Worm (Caenorhabditis elegans) whole organism, L1 larva: ENCODE data around the gene smf-1.

Experiments
- C04F5.9 ChIP-seq: sonication (generic microtip); optimal IDR thresholded peaks from 2 replicates; lab custom pipeline; 2016; ENCODE audit warnings: missing genetic modification characterization, missing compliant biosample characterization
- C34B4.2 ChIP-seq: sonication (generic microtip); optimal IDR thresholded peaks from 2 replicates; lab custom pipeline; 2017; ENCODE audit warnings: mild to moderate bottlenecking, missing genetic modification characterization, missing compliant biosample characterization
- aha-1 ChIP-seq: fragments of 150-350 bp; optimal IDR thresholded peaks from 2 replicates; lab custom pipeline; 2014; ENCODE audit warnings: missing biosample characterization, missing genetic modification characterization
- blmp-1 ChIP-seq: fragments of 150-350 bp; optimal IDR thresholded peaks from 2 replicates; lab custom pipeline; 2014; ENCODE audit warnings: missing biosample characterization, missing genetic modification characterization
- ceh-8 ChIP-seq: fragments of 200-800 bp; sonication (Bioruptor generic); optimal IDR thresholded peaks from 2 replicates; lab custom pipeline; 2018; ENCODE audit warnings: mild to moderate bottlenecking, missing genetic modification characterization, moderate library complexity, missing compliant biosample characterization
- ceh-88 ChIP-seq: fragments of 200-800 bp; sonication (Bioruptor generic); IDR thresholded peaks from 2 replicates; pipeline ENCODE4 v1.3.6; 2022; ENCODE audit warnings: missing genetic modification characterization, missing compliant biosample characterization
- ces-1 ChIP-seq: fragments of 150-350 bp; optimal IDR thresholded peaks from 2 replicates; lab custom pipeline; 2014; ENCODE audit warnings: missing biosample characterization, missing genetic modification reagents, missing genetic modification characterization
- dpl-1 ChIP-seq, 3 experiments: fragments of 150-350 bp in 2 of 3; sonication (generic microtip) in 1 of 3; optimal IDR thresholded peaks; 2 replicates each; lab custom pipeline; 2014 to 2017; ENCODE audit warnings: missing biosample characterization in 3 of 3, missing genetic modification characterization in 3 of 3, missing genetic modification reagents in 3 of 3
- efl-1 ChIP-seq, 4 experiments: fragments of 150-350 bp; optimal IDR thresholded peaks in 3 of 4; peaks in 1 of 4; 1 replicate in 1 of 4; 2 replicates in 3 of 4; lab custom pipeline; 2014; ENCODE audit warnings: missing biosample characterization in 2 of 4, missing genetic modification characterization in 2 of 4, missing genetic modification reagents in 2 of 4
- egl-27 ChIP-seq, 2 experiments: fragments of 150-350 bp in 1 of 2; sonication (generic microtip); optimal IDR thresholded peaks; 3 replicates each; lab custom pipeline; 2017 to 2018; ENCODE audit warnings: missing biosample characterization in 2 of 2, missing genetic modification characterization in 2 of 2, missing genetic modification reagents in 2 of 2
- elt-2 ChIP-seq: sonication (generic microtip); optimal IDR thresholded peaks from 2 replicates; lab custom pipeline; 2016; ENCODE audit warnings: missing genetic modification characterization, mild to moderate bottlenecking, inconsistent platforms, missing compliant biosample characterization, missing genetic modification reagents
- fos-1 ChIP-seq: fragments of 150-350 bp; optimal IDR thresholded peaks from 2 replicates; lab custom pipeline; 2014; ENCODE audit warnings: missing biosample characterization, missing genetic modification characterization
- hlh-4 ChIP-seq: sonication (generic microtip); optimal IDR thresholded peaks from 2 replicates; lab custom pipeline; 2016; ENCODE audit warnings: mild to moderate bottlenecking, missing genetic modification characterization, missing compliant biosample characterization
- lin-14 ChIP-seq: fragments of 200-800 bp; sonication (Bioruptor generic); optimal IDR thresholded peaks from 2 replicates; lab custom pipeline; 2018; ENCODE audit warnings: mild to moderate bottlenecking, missing genetic modification characterization, moderate library complexity, missing compliant biosample characterization
- mab-9 ChIP-seq: fragments of 200-800 bp; sonication (Bioruptor generic); IDR thresholded peaks from 2 replicates; pipeline ENCODE4 v1.3.6; 2022; ENCODE audit warnings: missing genetic modification reagents, missing genetic modification characterization, missing compliant biosample characterization
- mef-2 ChIP-seq: fragments of 150-350 bp; optimal IDR thresholded peaks from 2 replicates; lab custom pipeline; 2014; ENCODE audit warnings: missing biosample characterization, missing genetic modification characterization
- nhr-12 ChIP-seq: sonication (generic microtip); optimal IDR thresholded peaks from 2 replicates; lab custom pipeline; 2017; ENCODE audit warnings: missing biosample characterization, missing genetic modification characterization
- nhr-47 ChIP-seq: sonication (generic microtip); optimal IDR thresholded peaks from 2 replicates; lab custom pipeline; 2016; ENCODE audit warnings: mild to moderate bottlenecking, missing genetic modification characterization, moderate library complexity, missing compliant biosample characterization
- nhr-76 ChIP-seq: sonication (generic microtip); optimal IDR thresholded peaks from 2 replicates; lab custom pipeline; 2017; ENCODE audit warnings: missing biosample characterization, missing genetic modification characterization
- nhr-77 ChIP-seq: fragments of 150-350 bp; optimal IDR thresholded peaks from 2 replicates; lab custom pipeline; 2014; ENCODE audit warnings: missing biosample characterization, missing genetic modification characterization
- nhr-84 ChIP-seq: sonication (generic microtip); optimal IDR thresholded peaks from 2 replicates; lab custom pipeline; 2017; ENCODE audit warnings: missing biosample characterization, missing genetic modification characterization
- nhr-85 ChIP-seq: sonication (generic microtip); peaks from one replicate; lab custom pipeline; 2016; ENCODE audit warnings: missing genetic modification characterization, inconsistent platforms, missing compliant biosample characterization
- snpc-4 ChIP-seq: fragments of 150-350 bp; optimal IDR thresholded peaks from 2 replicates; lab custom pipeline; 2014; ENCODE audit warnings: missing biosample characterization, missing genetic modification characterization
- snu-23 ChIP-seq: sonication (generic microtip); optimal IDR thresholded peaks from 2 replicates; lab custom pipeline; 2016; ENCODE audit warnings: missing genetic modification characterization, missing compliant biosample characterization
- sup-37 ChIP-seq: fragments of 200-800 bp; sonication (Bioruptor generic); optimal IDR thresholded peaks from 2 replicates; lab custom pipeline; 2018; ENCODE audit warnings: mild to moderate bottlenecking, missing genetic modification characterization, missing compliant biosample characterization
- tbx-2 ChIP-seq: sonication (generic microtip); optimal IDR thresholded peaks from 2 replicates; lab custom pipeline; 2016; ENCODE audit warnings: missing genetic modification characterization, missing compliant biosample characterization
- tlp-1 ChIP-seq: fragments of 150-350 bp; optimal IDR thresholded peaks from 2 replicates; lab custom pipeline; 2014; ENCODE audit warnings: missing biosample characterization, missing genetic modification characterization
- unc-30 ChIP-seq: sonication (generic microtip); optimal IDR thresholded peaks from 2 replicates; lab custom pipeline; 2017; ENCODE audit warnings: missing biosample characterization, missing genetic modification characterization
- unc-86 ChIP-seq: sonication (generic microtip); optimal IDR thresholded peaks from 2 replicates; lab custom pipeline; 2016; ENCODE audit warnings: missing genetic modification characterization, missing compliant biosample characterization
- zip-4 ChIP-seq: fragments of 200-800 bp; sonication (Bioruptor generic); optimal IDR thresholded peaks from 2 replicates; lab custom pipeline; 2018; ENCODE audit warnings: mild to moderate bottlenecking, missing genetic modification characterization, moderate library complexity, missing compliant biosample characterization
- ztf-11 ChIP-seq, 2 experiments: sonication (generic microtip); optimal IDR thresholded peaks; 2 replicates each; lab custom pipeline; 2016 to 2017; ENCODE audit warnings: missing genetic modification characterization in 2 of 2, missing biosample characterization in 1 of 2, missing compliant biosample characterization in 1 of 2

smf-1 gene

DNA sequence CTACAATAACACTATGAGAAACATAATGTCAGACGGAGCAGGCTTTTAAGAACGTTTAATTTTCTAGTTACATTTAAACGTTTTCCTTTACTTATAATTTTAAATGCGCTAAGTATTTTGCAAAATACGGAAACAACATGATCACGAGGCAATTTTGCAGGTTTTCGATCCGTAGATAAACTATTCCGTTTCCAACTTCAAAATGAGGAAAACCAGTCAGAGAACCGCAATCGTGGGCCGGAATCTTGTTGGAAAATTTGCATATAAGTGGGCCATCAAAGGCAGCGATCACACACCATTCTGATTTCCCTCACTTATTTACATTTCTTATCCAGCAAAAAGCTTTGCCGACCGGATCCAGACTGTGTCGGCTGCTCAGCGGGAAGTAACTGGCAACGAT, 50.3 kb downstream of the smf-1 start, which contains the start of gene col-172:
col-172 (plus strand) TSS at position 301 of the 400 bp plus-strand sequence.
- no peak for TF ChIP-seq aha-1 (tag; lab: Kevin White, UChicago)
- no peak for TF ChIP-seq nhr-77 (tag; lab: Kevin White, UChicago)
- no peak for TF ChIP-seq fos-1 (tag; lab: Kevin White, UChicago)
- TF ChIP-seq snu-23 (GFP tag; lab: Kevin White, UChicago) = no peak
- TF ChIP-seq ztf-11 (tag; optimal IDR thresholded peaks at IDR 0.05; lab: Kevin White, UChicago) = no peak
- no peak for TF ChIP-seq C34B4.2 (tag; lab: Kevin White, UChicago)
- no peak for TF ChIP-seq tbx-2 (tag; lab: Kevin White, UChicago)

DNA sequence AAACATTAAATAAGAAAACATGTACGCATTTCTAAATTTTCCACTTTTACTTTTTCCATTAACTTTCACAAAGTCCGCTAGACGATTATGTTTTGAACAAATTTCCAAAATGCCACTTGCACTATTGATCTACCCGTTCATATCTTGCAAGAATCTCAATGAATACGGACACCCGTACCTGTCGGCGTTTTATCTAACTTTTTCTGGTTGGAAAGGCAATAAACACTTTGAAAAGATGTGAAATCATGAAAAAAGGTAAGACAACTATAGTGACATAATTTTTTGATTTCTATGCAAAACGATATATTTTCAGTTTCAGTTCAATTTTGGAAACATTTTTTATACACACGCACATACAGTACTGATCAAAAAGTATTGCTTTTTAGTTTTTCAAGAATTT, 51.1 kb downstream of the smf-1 start:
- TF ChIP-seq tlp-1 (tag; lab: Kevin White, UChicago) (no peak), ces-1 (GFP tag; lab: Kevin White, UChicago) (no peak), C04F5.9 (tag; lab: Kevin White, UChicago) (no peak), ceh-88 (GFP tag; lab: Robert Waterston, UW) (no peak), snu-23 (GFP tag; lab: Kevin White, UChicago) (no peak), nhr-12 (tag; lab: Kevin White, UChicago) (no peak), unc-86 (tag; lab: Kevin White, UChicago) (no peak), snpc-4 (tag; lab: Kevin White, UChicago) (no peak), mab-9 (GFP tag; lab: Robert Waterston, UW) (no peak), egl-27 (tag; optimal IDR thresholded peaks at IDR 0.05; lab: Kevin White, UChicago) (no peak), unc-30 (tag; lab: Kevin White, UChicago) (no peak), dpl-1 (GFP tag; optimal IDR thresholded peaks at IDR 0.05; lab: Kevin White, UChicago) (no peak), hlh-4 (no peak), nhr-85 (tag; lab: Kevin White, UChicago) (peak; percentile 48), zip-4 (GFP tag; lab: Kevin White, UChicago) (no peak), nhr-84 (tag; lab: Kevin White, UChicago) (no peak), C34B4.2 (tag; lab: Kevin White, UChicago) (no peak), ztf-11 (tag; optimal IDR thresholded peaks at IDR 0.05; lab: Kevin White, UChicago) (no peak), elt-2 (no peak), ceh-8 (GFP tag; lab: Kevin White, UChicago) (no peak), blmp-1 (tag; lab: Kevin White, UChicago) (peak; percentile 44), nhr-76 (tag; lab: Kevin White, UChicago) (no peak), efl-1 (optimal IDR thresholded peaks at IDR 0.05; lab: Kevin White, UChicago) (no peak), efl-1 (GFP tag; optimal IDR thresholded peaks at IDR 0.05 in 1 of 2; lab: Kevin White, UChicago) (peak in 1 of 2 experiments; percentile 6), mef-2 (tag; lab: Kevin White, UChicago) (no peak), sup-37 (GFP tag; lab: Kevin White, UChicago) (no peak), nhr-47 (tag; lab: Kevin White, UChicago) (no peak), lin-14 (GFP tag; lab: Kevin White, UChicago) (peak; percentile 17)
